Worm (Caenorhabditis elegans) whole organism, L4/young adult: Measurements from ENCODE around the gene pars-1.

Source experiments
- W03F9.2 ChIP-seq: fragments of 150-350 bp; optimal IDR thresholded peaks from 2 replicates; lab custom pipeline; 2014; ENCODE audit warnings: missing biosample characterization, missing genetic modification characterization
- dao-5 ChIP-seq: sonication (generic microtip); optimal IDR thresholded peaks from 2 replicates; lab custom pipeline; 2016; ENCODE audit warnings: missing genotype, missing genetic modification characterization, moderate library complexity, missing compliant biosample characterization
- him-1 ChIP-seq: sonication (generic microtip); optimal IDR thresholded peaks from 2 replicates; lab custom pipeline; 2016; ENCODE audit warnings: missing genotype, missing genetic modification reagents, missing genetic modification characterization, missing compliant biosample characterization

DNA sequence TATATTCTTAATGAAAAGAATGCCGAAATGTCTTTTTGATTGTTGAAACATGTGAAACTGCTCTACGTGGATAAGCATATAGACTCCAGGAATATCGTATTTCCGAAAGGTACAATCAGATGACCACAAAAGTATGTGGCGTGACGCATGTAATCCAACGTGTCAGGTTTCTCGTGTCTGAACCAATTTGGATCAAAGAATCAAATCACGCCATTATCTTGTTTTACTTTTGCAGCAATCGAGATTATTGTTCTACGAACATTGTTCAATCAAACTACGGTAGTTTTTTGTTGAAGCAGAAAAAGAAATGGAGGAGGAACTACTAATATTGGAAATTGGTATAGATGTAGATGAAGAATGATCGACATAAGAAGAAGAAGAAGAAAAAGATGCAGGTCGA is 34.9 kb downstream of the pars-1 start:
- TF ChIP-seq dao-5 (tag; lab: Kevin White, UChicago) (no peak), him-1 (tag; lab: Kevin White, UChicago) (no peak), W03F9.2 (tag; lab: Kevin White, UChicago) (no peak)
